Fruit fly (Drosophila melanogaster): ENCODE measurements around the gene CG15239.

CG15239 gene

DNA sequence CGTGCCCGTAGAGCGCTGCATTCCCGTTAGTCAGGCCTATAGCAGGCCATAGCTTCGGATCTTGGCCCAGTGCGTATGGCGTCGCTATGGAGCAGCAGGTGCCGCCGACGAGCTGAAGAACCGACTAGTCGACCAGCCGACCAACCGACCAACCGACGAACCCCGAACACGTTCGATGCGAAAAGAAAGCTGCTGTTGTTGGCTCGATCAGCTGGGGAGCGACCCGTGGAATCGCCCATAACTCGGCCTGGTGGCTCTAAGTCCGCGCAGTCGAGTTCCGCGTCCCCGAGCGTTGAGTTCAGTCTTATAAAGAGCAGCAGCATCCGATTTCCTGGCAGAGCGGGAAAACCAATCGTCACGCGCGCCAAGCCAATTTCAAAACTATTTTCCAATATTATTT lies at the start of gene CG15239:
Gene CG15239, plus strand, starts transcription at position 265 of the 400 bp plus-strand sequence.
- TF ChIP-seq CTCF (optimal IDR thresholded peaks at IDR 0.05) (no peak), CG8478 (optimal IDR thresholded peaks at IDR 0.05) (no peak)

dm6 chrX:3834955-3835763 lies 48.8 kb upstream of the CG15239 start:
- TF ChIP-seq CTCF (optimal IDR thresholded peaks at IDR 0.05) (no peak), CG8478 (optimal IDR thresholded peaks at IDR 0.05) (no peak)

dm6 chrX:3835764-3836342 lies 48.1 kb upstream of the CG15239 start:
- TF ChIP-seq CTCF (optimal IDR thresholded peaks at IDR 0.05), result no peak
- no peak for TF ChIP-seq CG8478 (optimal IDR thresholded peaks at IDR 0.05)

- no peak for TF ChIP-seq CTCF (optimal IDR thresholded peaks at IDR 0.05)
- no peak for TF ChIP-seq CG8478 (optimal IDR thresholded peaks at IDR 0.05)
These were observed 46.3 kb upstream of the CG15239 start for dm6 chrX:3837628-3838027.

DNA sequence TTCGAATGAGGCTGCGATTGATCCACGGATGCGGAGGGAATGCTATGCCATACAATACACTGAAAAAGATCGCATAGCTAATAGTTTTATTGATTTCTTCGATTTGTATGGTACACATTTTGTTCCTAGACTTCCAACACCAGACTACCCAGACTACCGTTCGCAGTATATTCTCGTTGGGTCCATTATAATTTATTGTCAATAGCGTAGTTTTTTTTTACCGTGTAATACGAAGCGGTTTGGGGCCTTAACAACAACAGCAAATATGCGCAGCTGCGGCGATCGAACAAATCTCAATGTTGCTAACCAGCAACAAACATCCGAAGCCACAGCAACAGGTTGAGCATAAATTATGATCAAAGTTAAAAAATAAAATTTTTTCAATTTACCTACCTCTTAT lies 45.3 kb upstream of the CG15239 start:
- TF ChIP-seq CTCF (optimal IDR thresholded peaks at IDR 0.05) (no peak), CG8478 (optimal IDR thresholded peaks at IDR 0.05) (no peak)

- TF ChIP-seq CTCF (optimal IDR thresholded peaks at IDR 0.05) (peak in 1 of 2 experiments; percentile 3), CG8478 (optimal IDR thresholded peaks at IDR 0.05) (no peak)
These were observed 43.0 kb upstream of the CG15239 start for dm6 chrX:3840962-3841361.

DNA sequence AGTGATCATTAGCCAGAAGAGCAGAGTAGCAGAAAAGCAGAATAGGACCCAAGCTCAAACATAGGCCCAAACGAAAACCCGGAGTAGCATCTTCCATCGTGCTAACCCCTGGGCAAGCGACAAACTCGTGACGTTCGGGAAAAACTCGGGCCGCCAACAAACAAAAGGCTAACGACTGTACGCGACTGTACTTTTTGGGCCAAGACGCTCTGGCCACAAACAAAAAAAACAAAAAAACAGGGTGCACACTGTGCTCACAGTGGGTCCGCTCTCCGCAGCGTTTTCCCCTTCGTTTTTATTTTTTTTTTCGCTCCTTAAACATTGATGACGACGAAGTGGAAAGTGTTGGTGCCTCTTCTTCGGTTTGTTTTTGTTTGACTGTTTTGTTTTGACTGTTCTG lies 41.1 kb upstream of the CG15239 start:
- TF ChIP-seq CTCF (optimal IDR thresholded peaks at IDR 0.05), result no peak
- TF ChIP-seq CG8478 (optimal IDR thresholded peaks at IDR 0.05), result no peak

DNA sequence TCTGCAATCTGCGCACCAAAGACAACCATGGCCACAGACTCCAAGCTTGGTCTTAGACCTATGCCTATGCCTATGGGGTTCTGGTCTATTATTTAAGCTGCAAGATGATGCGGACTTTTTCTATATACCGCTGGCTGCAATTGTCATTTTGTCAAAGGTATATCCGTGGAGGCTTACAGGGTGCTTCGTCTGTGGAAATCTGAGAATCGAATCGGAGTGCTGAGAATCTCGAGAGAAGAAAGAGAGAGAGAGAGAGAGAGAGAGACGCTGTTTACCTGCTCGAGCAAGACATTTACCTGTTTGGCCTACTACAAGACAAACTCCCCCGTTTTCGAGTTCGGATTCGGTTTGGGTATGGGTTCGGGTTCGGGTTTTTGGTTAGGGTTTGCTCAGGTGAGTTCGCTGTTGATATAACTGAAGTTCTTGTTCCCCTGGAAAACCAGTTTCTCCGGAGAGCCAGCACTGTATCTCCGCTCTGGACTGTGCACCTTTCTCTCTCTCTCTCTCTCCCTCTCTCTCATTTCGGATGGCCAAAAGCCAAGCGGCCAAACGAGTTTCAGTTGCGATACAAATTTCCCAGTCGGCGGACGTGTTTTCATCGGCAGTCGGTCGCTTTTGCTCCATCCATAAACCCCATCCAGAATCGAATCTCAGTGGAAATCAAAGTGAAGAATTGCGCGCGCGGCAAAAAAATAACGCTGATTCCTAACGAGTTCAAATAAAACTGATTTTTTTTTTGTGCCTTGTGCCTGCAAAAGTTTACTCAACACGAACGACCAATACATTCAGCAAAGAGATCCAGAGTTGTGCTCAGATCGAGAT lies 38.4 kb upstream of the CG15239 start:
- TF ChIP-seq CG8478 (optimal IDR thresholded peaks at IDR 0.05) (no peak), CTCF (optimal IDR thresholded peaks at IDR 0.05) (no peak)

dm6 chrX:3846393-3846792 lies 37.6 kb upstream of the CG15239 start:
- TF ChIP-seq CTCF (optimal IDR thresholded peaks at IDR 0.05) (no peak), CG8478 (optimal IDR thresholded peaks at IDR 0.05) (no peak)

DNA sequence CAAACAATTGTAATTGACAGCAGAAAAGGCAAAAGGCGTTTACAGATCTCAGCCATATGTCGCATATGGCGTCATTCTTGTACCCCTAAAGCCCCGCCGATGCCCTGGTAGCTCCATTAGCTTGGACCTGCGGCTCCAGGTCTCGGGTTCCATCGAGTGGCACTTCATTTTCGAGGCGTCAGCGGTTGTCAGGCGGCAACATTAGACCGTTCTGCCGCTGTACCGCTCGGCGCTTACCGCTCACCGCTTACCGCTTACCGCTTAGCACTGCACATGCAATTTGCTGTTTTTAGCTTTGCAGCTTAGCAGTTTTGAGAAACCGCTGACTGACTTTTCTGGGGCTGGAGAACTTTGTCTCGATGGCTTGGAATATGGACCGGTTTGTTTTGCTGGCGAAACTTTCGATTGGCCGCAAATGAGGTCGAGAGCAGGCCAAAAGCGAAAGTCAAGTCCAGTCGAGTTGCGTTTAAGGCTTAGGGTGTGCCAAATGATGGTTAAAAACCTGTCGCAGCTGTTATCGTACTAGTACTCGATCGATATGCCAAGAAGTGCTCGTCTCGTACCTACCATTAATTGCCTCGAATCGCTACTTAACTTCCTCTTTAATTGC lies 34.4 kb upstream of the CG15239 start:
- TF ChIP-seq CG8478 (optimal IDR thresholded peaks at IDR 0.05), result no peak
- no peak for TF ChIP-seq CTCF (optimal IDR thresholded peaks at IDR 0.05)

dm6 chrX:3861183-3861582 lies 22.8 kb upstream of the CG15239 start:
- TF ChIP-seq CG8478 (optimal IDR thresholded peaks at IDR 0.05) (peak; percentile 84), CTCF (optimal IDR thresholded peaks at IDR 0.05) (peak; percentile 44 to 57)

dm6 chrX:3862319-3862919 lies 21.5 kb upstream of the CG15239 start:
- TF ChIP-seq CG8478 (optimal IDR thresholded peaks at IDR 0.05) (no peak), CTCF (optimal IDR thresholded peaks at IDR 0.05) (peak; percentile 50 to 58)

- TF ChIP-seq CG8478 (optimal IDR thresholded peaks at IDR 0.05) (no peak), CTCF (optimal IDR thresholded peaks at IDR 0.05) (no peak)
These were observed 17.9 kb upstream of the CG15239 start for dm6 chrX:3866104-3866503.

DNA sequence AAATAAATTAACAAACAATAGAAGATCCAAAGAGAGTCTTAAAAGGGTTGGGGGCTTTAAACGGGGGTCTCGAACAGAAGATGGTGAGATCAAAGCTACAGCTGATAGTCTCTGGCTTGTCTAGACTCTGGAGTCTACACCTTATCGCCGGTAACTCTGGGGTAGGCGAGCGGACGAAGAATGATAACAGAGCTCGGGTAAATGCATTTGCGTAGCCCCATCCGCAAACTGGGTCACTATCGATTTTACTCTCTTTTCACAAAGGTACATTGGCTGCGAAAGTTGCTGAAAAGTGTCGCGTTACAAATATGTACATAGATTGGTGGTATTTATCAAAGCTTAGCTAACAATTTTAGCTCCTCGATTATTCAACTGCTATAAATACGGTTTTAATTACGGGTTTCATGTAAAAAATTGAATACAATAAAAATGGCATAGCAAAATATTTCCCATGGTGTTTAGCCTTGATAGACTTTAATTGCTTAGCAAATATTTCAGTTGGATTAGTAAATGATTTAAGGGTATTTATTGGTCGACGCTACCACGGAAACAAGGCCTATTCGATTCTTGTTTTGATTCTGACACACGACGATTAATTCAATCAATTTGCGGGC lies 17.0 kb upstream of the CG15239 start:
- TF ChIP-seq CG8478 (optimal IDR thresholded peaks at IDR 0.05) (no peak), CTCF (optimal IDR thresholded peaks at IDR 0.05) (no peak)
